Fruit fly (Drosophila melanogaster): ENCODE data around the gene Uba5.

dm6 chrX:11476758-11477157 lies 6.6 kb upstream of the Uba5 start, which contains the start of gene Cyp4g15:
- TF ChIP-seq usp (GFP tag; optimal IDR thresholded peaks at IDR 0.05): no peak
- TF ChIP-seq psq (optimal IDR thresholded peaks at IDR 0.05): no peak
- TF ChIP-seq EcR (GFP tag; optimal IDR thresholded peaks at IDR 0.05): no peak

Measured in whole organism.